Worm (Caenorhabditis elegans) whole organism, late embryonic: ENCODE data around the gene Y102A11A.9.

Experiments
- T23F11.4 ChIP-seq: fragments of 200-800 bp; sonication (Bioruptor generic); optimal IDR thresholded peaks from 2 replicates; lab custom pipeline; 2018; ENCODE audit warnings: mild to moderate bottlenecking, missing genetic modification characterization, missing compliant biosample characterization
- ama-1 ChIP-seq: fragments of 150-350 bp; optimal IDR thresholded peaks from 2 replicates; lab custom pipeline; 2014
- ceh-2 ChIP-seq: sonication (generic microtip); optimal IDR thresholded peaks from 2 replicates; lab custom pipeline; 2016; ENCODE audit warnings: missing genotype, missing genetic modification characterization, missing compliant biosample characterization
- ceh-30 ChIP-seq: fragments of 150-350 bp; optimal IDR thresholded peaks from 2 replicates; lab custom pipeline; 2014; ENCODE audit warnings: missing biosample characterization, missing genetic modification characterization
- ceh-9 ChIP-seq: sonication (generic microtip); optimal IDR thresholded peaks from 2 replicates; lab custom pipeline; 2016; ENCODE audit warnings: mild to moderate bottlenecking, missing genetic modification characterization, inconsistent platforms, missing compliant biosample characterization
- hlh-13 ChIP-seq: fragments of 200-800 bp; sonication (Bioruptor generic); optimal IDR thresholded peaks from 2 replicates; lab custom pipeline; 2018; ENCODE audit warnings: mild to moderate bottlenecking, missing genetic modification characterization, missing compliant biosample characterization
- hlh-15 ChIP-seq: sonication (generic microtip); optimal IDR thresholded peaks from 2 replicates; lab custom pipeline; 2016; ENCODE audit warnings: missing genetic modification characterization, missing compliant biosample characterization
- madf-2 ChIP-seq: sonication (generic microtip); optimal IDR thresholded peaks from 2 replicates; lab custom pipeline; 2017; ENCODE audit warnings: missing genetic modification characterization, missing compliant biosample characterization
- nfya-1 ChIP-seq: sonication (generic microtip); optimal IDR thresholded peaks from 2 replicates; lab custom pipeline; 2017; ENCODE audit warnings: missing genetic modification characterization, mild to moderate bottlenecking, missing compliant biosample characterization, antibody characterized with exemption, moderate library complexity
- nhr-11 ChIP-seq: fragments of 150-350 bp; optimal IDR thresholded peaks from 2 replicates; lab custom pipeline; 2014; ENCODE audit warnings: missing biosample characterization, missing genetic modification characterization
- pha-2 ChIP-seq: sonication (generic microtip); optimal IDR thresholded peaks from 2 replicates; lab custom pipeline; 2017; ENCODE audit warnings: mild to moderate bottlenecking, missing genetic modification characterization, missing compliant biosample characterization
- pha-4 ChIP-seq: fragments of 150-350 bp; optimal IDR thresholded peaks from 2 replicates; lab custom pipeline; 2018; ENCODE audit warnings: missing biosample characterization, missing genetic modification reagents, missing genetic modification characterization
- rnt-1 ChIP-seq: sonication (generic microtip); optimal IDR thresholded peaks from 2 replicates; lab custom pipeline; 2016; ENCODE audit warnings: missing genetic modification characterization, missing compliant biosample characterization
- unc-55 ChIP-seq: sonication (generic microtip); optimal IDR thresholded peaks from 2 replicates; lab custom pipeline; 2017; ENCODE audit warnings: missing biosample characterization, missing genetic modification reagents, missing genetic modification characterization

DNA sequence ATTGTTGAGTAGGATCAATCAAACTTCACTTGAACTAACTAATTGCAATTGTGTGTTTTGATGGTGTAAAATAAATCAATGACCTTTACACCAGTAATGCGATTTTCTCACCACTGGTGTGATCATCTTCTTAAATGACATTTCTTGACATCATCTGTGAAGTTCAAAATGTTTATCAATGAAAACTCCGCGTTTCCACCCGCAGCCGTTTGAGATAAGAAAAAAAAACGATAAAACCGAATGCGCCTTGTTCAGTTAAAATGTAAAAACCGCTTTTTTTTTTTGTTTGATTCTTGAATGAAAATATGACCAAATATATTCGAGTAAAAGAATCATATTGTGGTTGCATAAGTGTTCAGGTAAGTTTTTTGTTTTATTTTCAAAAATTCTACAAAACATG lies 38.7 kb downstream of the Y102A11A.9 start, which contains the start of gene Y102A11A.1:
- no peak for TF ChIP-seq ceh-2 (tag; lab: Kevin White, UChicago)
- TF ChIP-seq ama-1 (lab: Kevin White, UChicago), result no peak
- TF ChIP-seq nfya-1 (tag; lab: Kevin White, UChicago), result no peak
- no peak for TF ChIP-seq ceh-30 (tag; lab: Kevin White, UChicago)
- TF ChIP-seq unc-55 (GFP tag; lab: Kevin White, UChicago), result no peak
- TF ChIP-seq rnt-1 (tag; lab: Kevin White, UChicago), result no peak
- TF ChIP-seq pha-4 (tag; lab: Kevin White, UChicago), result no peak
- no peak for TF ChIP-seq hlh-13 (GFP tag; lab: Kevin White, UChicago)
- no peak for TF ChIP-seq T23F11.4 (GFP tag; lab: Kevin White, UChicago)
- TF ChIP-seq pha-2, result no peak
- TF ChIP-seq madf-2 (tag; lab: Kevin White, UChicago), result no peak
- no peak for TF ChIP-seq hlh-15 (tag; lab: Kevin White, UChicago)
- TF ChIP-seq nhr-11, result no peak
- no peak for TF ChIP-seq ceh-9 (tag; lab: Kevin White, UChicago)
